Worm (Caenorhabditis elegans): ENCODE results near the gene R10D12.1.

ce11 chrV:13898356-13898755 lies 36.1 kb downstream of the R10D12.1 start, which contains the start of gene cyp-35C1:
- TF ChIP-seq pha-4 (tag; optimal IDR thresholded peaks at IDR 0.05), result no peak
- no peak for TF ChIP-seq unc-62 (GFP tag; optimal IDR thresholded peaks at IDR 0.05)
- no peak for TF ChIP-seq attf-6 (GFP tag; IDR thresholded peaks at IDR 0.05)
- TF ChIP-seq zfh-2 (GFP tag; conservative IDR thresholded peaks at IDR 0.05), result no peak
- no peak for TF ChIP-seq unc-130 (GFP tag; optimal IDR thresholded peaks at IDR 0.05)
